Worm (Caenorhabditis elegans) whole organism, young adult: ENCODE results near the gene nra-3.
A peak's percentile ranks its signal among the peaks of the same experiment; 100 is the strongest.

Source experiments
- B0019.2 ChIP-seq: fragments of 200-800 bp; sonication (Bioruptor generic); conservative IDR thresholded peaks from 2 replicates; pipeline ENCODE4 v1.3.6; 2022; ENCODE audit warnings: missing genetic modification reagents, missing genetic modification characterization, missing compliant biosample characterization
- F22D6.2 ChIP-seq: sonication (generic microtip); optimal IDR thresholded peaks from 2 replicates; lab custom pipeline; 2016; ENCODE audit warnings: mild to moderate bottlenecking, missing genetic modification characterization, missing compliant biosample characterization
- F37B4.10 ChIP-seq: fragments of 200-800 bp; sonication (Bioruptor generic); IDR thresholded peaks from 2 replicates; pipeline ENCODE4 v1.3.6; 2022; ENCODE audit warnings: missing genetic modification characterization, missing compliant biosample characterization
- F52B5.7 ChIP-seq: sonication (generic microtip); optimal IDR thresholded peaks from 2 replicates; lab custom pipeline; 2016; ENCODE audit warnings: mild to moderate bottlenecking, missing genetic modification characterization, missing compliant biosample characterization
- F57A8.1 ChIP-seq: fragments of 200-800 bp; sonication (Bioruptor generic); optimal IDR thresholded peaks from 2 replicates; lab custom pipeline; 2018; ENCODE audit warnings: mild to moderate bottlenecking, missing genetic modification characterization, moderate library complexity, missing compliant biosample characterization
- Y67H2A.10 ChIP-seq: fragments of 200-800 bp; sonication (Bioruptor generic); conservative IDR thresholded peaks from 2 replicates; pipeline ENCODE4 v1.3.6; 2022; ENCODE audit warnings: missing genetic modification reagents, missing genetic modification characterization, missing compliant biosample characterization
- Y79H2A.3 ChIP-seq: fragments of 200-800 bp; sonication (Bioruptor generic); conservative IDR thresholded peaks from 2 replicates; pipeline ENCODE4 v1.3.6; 2022; ENCODE audit warnings: missing genetic modification reagents, missing genetic modification characterization, missing compliant biosample characterization
- Y95B8A.8 ChIP-seq: fragments of 200-800 bp; sonication (Bioruptor generic); IDR thresholded peaks from 2 replicates; pipeline ENCODE4 v1.3.6; 2022; ENCODE audit warnings: missing genetic modification reagents, missing genetic modification characterization, missing compliant biosample characterization
- ZK185.1 ChIP-seq: sonication (generic microtip); optimal IDR thresholded peaks from 2 replicates; lab custom pipeline; 2016; ENCODE audit warnings: mild to moderate bottlenecking, missing genetic modification characterization, missing compliant biosample characterization; ENCODE audit not compliant: poor library complexity, severe bottlenecking
- aptf-2 ChIP-seq: fragments of 200-800 bp; sonication (Bioruptor generic); conservative IDR thresholded peaks from 2 replicates; pipeline ENCODE4 v1.3.6; 2022; ENCODE audit warnings: missing genetic modification reagents, missing genetic modification characterization, missing compliant biosample characterization
- athp-1 ChIP-seq: sonication (generic microtip); optimal IDR thresholded peaks from 2 replicates; lab custom pipeline; 2017; ENCODE audit warnings: mild to moderate bottlenecking, missing genetic modification characterization, missing compliant biosample characterization
- attf-5 ChIP-seq: fragments of 200-800 bp; sonication (Bioruptor generic); optimal IDR thresholded peaks from 2 replicates; lab custom pipeline; 2018; ENCODE audit warnings: mild to moderate bottlenecking, missing genetic modification characterization, missing compliant biosample characterization
- cebp-1 ChIP-seq, 2 experiments: fragments of 200-800 bp in 1 of 2; sonication (Bioruptor generic) in 1 of 2; sonication (generic microtip) in 1 of 2; IDR thresholded peaks in 1 of 2; optimal IDR thresholded peaks in 1 of 2; 2 replicates each; pipeline versions ENCODE4 v1.3.6 to Lab custom; 2017 to 2022; ENCODE audit warnings: missing compliant biosample characterization in 2 of 2, missing genetic modification characterization in 2 of 2, mild to moderate bottlenecking in 1 of 2, missing genetic modification reagents in 1 of 2, moderate library complexity in 1 of 2
- cebp-2 ChIP-seq: fragments of 200-800 bp; sonication (Bioruptor generic); IDR thresholded peaks from 2 replicates; pipeline ENCODE4 v1.3.6; 2022; ENCODE audit warnings: missing genetic modification characterization, missing compliant biosample characterization
- ceh-100 ChIP-seq: fragments of 200-800 bp; sonication (Bioruptor generic); IDR thresholded peaks from 2 replicates; pipeline ENCODE4 v1.3.6; 2022; ENCODE audit warnings: missing genetic modification reagents, missing genetic modification characterization, missing compliant biosample characterization
- ceh-40 ChIP-seq: fragments of 200-800 bp; sonication (Bioruptor generic); IDR thresholded peaks from 2 replicates; pipeline ENCODE4 v1.3.6; 2022; ENCODE audit warnings: missing genetic modification characterization, missing compliant biosample characterization
- ceh-58 ChIP-seq: fragments of 200-800 bp; sonication (Bioruptor generic); IDR thresholded peaks from 2 replicates; pipeline ENCODE4 v1.3.6; 2022; ENCODE audit warnings: missing genetic modification characterization, missing compliant biosample characterization
- chd-7 ChIP-seq: sonication (generic microtip); optimal IDR thresholded peaks from 2 replicates; lab custom pipeline; 2016; ENCODE audit warnings: mild to moderate bottlenecking, missing genetic modification characterization, moderate library complexity, missing compliant biosample characterization
- dox-1 ChIP-seq: fragments of 200-800 bp; sonication (Bioruptor generic); IDR thresholded peaks from 2 replicates; pipeline ENCODE4 v1.3.6; 2022; ENCODE audit warnings: missing genetic modification reagents, missing genetic modification characterization, missing compliant biosample characterization
- dpl-1 ChIP-seq: fragments of 150-350 bp; optimal IDR thresholded peaks from 2 replicates; lab custom pipeline; 2014; ENCODE audit warnings: missing biosample characterization, missing genetic modification reagents, missing genetic modification characterization
- egl-44 ChIP-seq: fragments of 200-800 bp; sonication (Bioruptor generic); IDR thresholded peaks from 2 replicates; pipeline ENCODE4 v1.3.6; 2022; ENCODE audit warnings: missing genetic modification reagents, missing genetic modification characterization, missing compliant biosample characterization
- ekl-4 ChIP-seq: fragments of 200-800 bp; sonication (Bioruptor generic); IDR thresholded peaks from 2 replicates; pipeline ENCODE4 v1.3.6; 2022; ENCODE audit warnings: missing genetic modification reagents, missing genetic modification characterization, missing compliant biosample characterization
- gei-17 ChIP-seq: fragments of 200-800 bp; sonication (Bioruptor generic); optimal IDR thresholded peaks from 2 replicates; lab custom pipeline; 2018; ENCODE audit warnings: mild to moderate bottlenecking, missing genetic modification characterization, missing compliant biosample characterization
- hmg-20 ChIP-seq: fragments of 200-800 bp; sonication (Bioruptor generic); IDR thresholded peaks from 2 replicates; pipeline ENCODE4 v1.3.6; 2022; ENCODE audit warnings: missing genetic modification reagents, missing genetic modification characterization, missing compliant biosample characterization
- hrde-1 ChIP-seq: sonication (generic microtip); optimal IDR thresholded peaks from 2 replicates; lab custom pipeline; 2016; ENCODE audit warnings: missing genetic modification characterization, mild to moderate bottlenecking, missing compliant biosample characterization, moderate library complexity, missing genotype, missing genetic modification reagents, borderline replicate concordance
- let-526 ChIP-seq: fragments of 200-800 bp; sonication (Bioruptor generic); IDR thresholded peaks from 2 replicates; pipeline ENCODE4 v1.3.6; 2022; ENCODE audit warnings: missing genetic modification reagents, missing genetic modification characterization, missing compliant biosample characterization
- let-607 ChIP-seq, 2 experiments: fragments of 200-800 bp in 1 of 2; sonication (Bioruptor generic) in 1 of 2; sonication (generic microtip) in 1 of 2; optimal IDR thresholded peaks; 2 replicates each; lab custom pipeline; 2016 to 2018; ENCODE audit warnings: mild to moderate bottlenecking in 2 of 2, missing compliant biosample characterization in 2 of 2, missing genetic modification characterization in 2 of 2, moderate library complexity in 2 of 2, missing genotype in 1 of 2
- madf-10 ChIP-seq: sonication (generic microtip); optimal IDR thresholded peaks from 2 replicates; lab custom pipeline; 2016; ENCODE audit warnings: mild to moderate bottlenecking, missing genetic modification characterization, missing compliant biosample characterization
- madf-6 ChIP-seq: fragments of 200-800 bp; sonication (Bioruptor generic); IDR thresholded peaks from 2 replicates; pipeline ENCODE4 v1.3.6; 2022; ENCODE audit warnings: missing genetic modification reagents, missing genetic modification characterization, missing compliant biosample characterization
- nfyb-1 ChIP-seq: fragments of 200-800 bp; sonication (Bioruptor generic); IDR thresholded peaks from 2 replicates; pipeline ENCODE4 v1.3.6; 2022; ENCODE audit warnings: missing genetic modification reagents, missing genetic modification characterization, missing compliant biosample characterization
- nhr-27 ChIP-seq: fragments of 200-800 bp; sonication (Bioruptor generic); optimal IDR thresholded peaks from 2 replicates; lab custom pipeline; 2018; ENCODE audit warnings: mild to moderate bottlenecking, missing genetic modification characterization, moderate library complexity, missing compliant biosample characterization
- nhr-80 ChIP-seq: sonication (generic microtip); optimal IDR thresholded peaks from 2 replicates; lab custom pipeline; 2016; ENCODE audit warnings: missing genetic modification characterization, missing compliant biosample characterization
- nhr-90 ChIP-seq: sonication (generic microtip); optimal IDR thresholded peaks from 2 replicates; lab custom pipeline; 2016; ENCODE audit warnings: missing genotype, mild to moderate bottlenecking, missing genetic modification characterization, missing compliant biosample characterization
- pbrm-1 ChIP-seq: fragments of 200-800 bp; sonication (Bioruptor generic); IDR thresholded peaks from 2 replicates; pipeline ENCODE4 v1.3.6; 2022; ENCODE audit warnings: missing genetic modification reagents, missing genetic modification characterization, missing compliant biosample characterization
- rcor-1 ChIP-seq: fragments of 200-800 bp; sonication (Bioruptor generic); IDR thresholded peaks from 2 replicates; pipeline ENCODE4 v1.3.6; 2022; ENCODE audit warnings: missing genetic modification reagents, missing genetic modification characterization, missing compliant biosample characterization
- snpc-1.3 ChIP-seq: sonication (generic microtip); optimal IDR thresholded peaks from 2 replicates; lab custom pipeline; 2017; ENCODE audit warnings: missing genetic modification characterization, mild to moderate bottlenecking, missing compliant biosample characterization, antibody characterized with exemption, moderate library complexity, missing genotype, missing genetic modification reagents; ENCODE audit not compliant: insufficient read depth
- snpc-4 ChIP-seq, 5 experiments: fragments of 150-350 bp in 1 of 5; sonication (generic microtip) in 4 of 5; optimal IDR thresholded peaks; 2 replicates each; lab custom pipeline; 2014 to 2018; ENCODE audit warnings: missing genetic modification characterization in 5 of 5, missing biosample characterization in 3 of 5, antibody characterized with exemption in 2 of 5, mild to moderate bottlenecking in 2 of 5, missing compliant biosample characterization in 2 of 5, missing genotype in 2 of 5, moderate library complexity in 2 of 5, missing genetic modification reagents in 1 of 5
- somi-1 ChIP-seq: fragments of 200-800 bp; sonication (Bioruptor generic); optimal IDR thresholded peaks from 2 replicates; lab custom pipeline; 2018; ENCODE audit warnings: mild to moderate bottlenecking, missing genetic modification characterization, missing compliant biosample characterization
- sptf-2 ChIP-seq: fragments of 200-800 bp; sonication (Bioruptor generic); optimal IDR thresholded peaks from 2 replicates; lab custom pipeline; 2018; ENCODE audit warnings: mild to moderate bottlenecking, missing genetic modification characterization, missing compliant biosample characterization
- unc-62 ChIP-seq: fragments of 150-350 bp; optimal IDR thresholded peaks from 2 replicates; lab custom pipeline; 2014; ENCODE audit warnings: missing biosample characterization, missing genetic modification reagents, missing genetic modification characterization
- xnd-1 ChIP-seq: sonication (generic microtip); optimal IDR thresholded peaks from 2 replicates; lab custom pipeline; 2016; ENCODE audit warnings: missing genotype, missing genetic modification reagents, missing genetic modification characterization, missing compliant biosample characterization
- zim-3 ChIP-seq: sonication (generic microtip); optimal IDR thresholded peaks from 2 replicates; lab custom pipeline; 2017; ENCODE audit warnings: mild to moderate bottlenecking, missing genetic modification characterization, moderate library complexity, missing compliant biosample characterization
- ztf-26 ChIP-seq: sonication (generic microtip); optimal IDR thresholded peaks from 2 replicates; lab custom pipeline; 2017; ENCODE audit warnings: missing genetic modification characterization, missing compliant biosample characterization

nra-3 gene

DNA sequence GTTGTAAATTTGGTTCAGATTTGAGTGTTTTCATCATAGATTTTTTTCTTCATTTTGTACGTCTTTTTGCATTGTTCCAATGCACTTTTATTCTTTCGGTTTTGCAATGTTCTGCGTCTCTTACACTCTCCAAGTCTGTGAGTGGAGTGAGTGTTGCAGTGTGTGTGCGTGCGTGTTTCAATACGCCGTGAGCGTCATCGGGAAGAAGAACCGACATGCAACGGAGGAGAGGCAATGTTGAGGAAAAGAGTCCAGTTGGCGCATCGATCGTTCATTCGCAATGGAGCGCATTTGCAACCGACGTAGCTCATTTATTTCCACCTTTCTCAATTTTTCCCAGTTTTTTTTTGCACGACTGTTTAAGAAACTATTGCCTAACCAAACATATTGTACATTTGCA lies 27.3 kb upstream of the nra-3 start, which contains the start of gene ZC506.1 (continued):
- peak; percentile 92 for TF ChIP-seq attf-5 (GFP tag; lab: Kevin White, UChicago)
- TF ChIP-seq aptf-2, result 0 out of 2 replicates have a peak, but pooled peaks have one; percentile 15
- 0 out of 2 replicates have a peak, but pooled peaks have one; percentile 36 for TF ChIP-seq ceh-100 (GFP tag; lab: Robert Waterston, UW)
- 0 out of 2 replicates have a peak, but pooled peaks have one; percentile 37 for TF ChIP-seq egl-44 (GFP tag; lab: Robert Waterston, UW)
- peak; percentile 90 for TF ChIP-seq pbrm-1 (GFP tag; lab: Robert Waterston, UW)
- 0 out of 2 replicates have a peak, but pooled peaks have one; percentile 23 for TF ChIP-seq let-526
- peak; percentile 40 for TF ChIP-seq F22D6.2 (tag; lab: Kevin White, UChicago)
- TF ChIP-seq somi-1 (GFP tag; lab: Kevin White, UChicago), result peak; percentile 42
- TF ChIP-seq snpc-4 (GFP tag; optimal IDR thresholded peaks at IDR 0.05; lab: Kevin White, UChicago), result no peak
- TF ChIP-seq snpc-4 (tag; optimal IDR thresholded peaks at IDR 0.05; lab: Kevin White, UChicago), result peak in 3 of 4 experiments; percentile 64 to 70 (median 64)
- TF ChIP-seq snpc-1.3, result no peak
- no peak for TF ChIP-seq unc-62 (GFP tag; lab: Kevin White, UChicago)
- peak; percentile 92 to 96 for TF ChIP-seq let-607 (tag; optimal IDR thresholded peaks at IDR 0.05; lab: Kevin White, UChicago)
- peak; percentile 83 for TF ChIP-seq nfyb-1 (GFP tag; lab: Robert Waterston, UW)
- no peak for TF ChIP-seq Y79H2A.3
- peak; percentile 63 for TF ChIP-seq gei-17 (GFP tag; lab: Kevin White, UChicago)
- TF ChIP-seq dox-1 (GFP tag; lab: Robert Waterston, UW), result peak; percentile 89
- TF ChIP-seq chd-7, result peak; percentile 88
- no peak for TF ChIP-seq cebp-2 (GFP tag; lab: Robert Waterston, UW)
- TF ChIP-seq madf-10 (tag; lab: Kevin White, UChicago), result peak; percentile 82
- TF ChIP-seq athp-1 (tag; lab: Kevin White, UChicago), result peak; percentile 80
- no peak for TF ChIP-seq madf-6 (GFP tag; lab: Robert Waterston, UW)
- TF ChIP-seq F37B4.10, result no peak
- TF ChIP-seq nhr-90 (tag; lab: Kevin White, UChicago), result peak; percentile 61
- TF ChIP-seq hmg-20 (GFP tag; lab: Robert Waterston, UW), result no peak
- TF ChIP-seq zim-3, result no peak
- peak; percentile 86 for TF ChIP-seq ekl-4 (GFP tag; lab: Robert Waterston, UW)
- TF ChIP-seq F57A8.1, result no peak
- TF ChIP-seq ztf-26, result peak; percentile 87
- peak; percentile 45; the same call in 1 of the 2 replicates for TF ChIP-seq cebp-1 (GFP tag; IDR thresholded peaks at IDR 0.05; lab: Robert Waterston, UW)
- peak; percentile 92 for TF ChIP-seq cebp-1 (tag; optimal IDR thresholded peaks at IDR 0.05; lab: Kevin White, UChicago)
- TF ChIP-seq nhr-80, result peak; percentile 96
- TF ChIP-seq rcor-1 (GFP tag; lab: Robert Waterston, UW), result peak; percentile 85

DNA sequence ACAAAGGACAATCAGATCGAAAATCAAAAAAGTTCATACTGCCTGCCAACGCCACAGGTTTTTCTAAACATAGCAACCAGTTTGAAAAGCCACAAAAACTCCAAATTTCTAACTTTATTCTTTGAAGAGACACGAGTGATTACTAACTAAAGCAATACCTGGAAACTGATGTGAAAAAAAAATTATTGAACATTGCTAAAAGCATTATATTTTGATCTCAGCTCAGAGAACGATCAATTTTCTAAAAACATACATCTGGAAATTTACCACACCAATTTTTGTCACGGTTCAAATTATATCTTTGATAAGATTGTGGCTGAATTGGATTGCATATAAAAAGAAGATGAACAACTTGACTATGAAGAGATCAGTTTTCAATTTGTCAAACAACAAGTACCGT lies 26.2 kb upstream of the nra-3 start:
- TF ChIP-seq cebp-2 (GFP tag; lab: Robert Waterston, UW) (no peak), let-607 (tag; optimal IDR thresholded peaks at IDR 0.05; lab: Kevin White, UChicago) (no peak), ceh-40 (no peak), nhr-80 (no peak), F37B4.10 (no peak)
- TF ChIP-seq, all 124 proteins: peak for 0

DNA sequence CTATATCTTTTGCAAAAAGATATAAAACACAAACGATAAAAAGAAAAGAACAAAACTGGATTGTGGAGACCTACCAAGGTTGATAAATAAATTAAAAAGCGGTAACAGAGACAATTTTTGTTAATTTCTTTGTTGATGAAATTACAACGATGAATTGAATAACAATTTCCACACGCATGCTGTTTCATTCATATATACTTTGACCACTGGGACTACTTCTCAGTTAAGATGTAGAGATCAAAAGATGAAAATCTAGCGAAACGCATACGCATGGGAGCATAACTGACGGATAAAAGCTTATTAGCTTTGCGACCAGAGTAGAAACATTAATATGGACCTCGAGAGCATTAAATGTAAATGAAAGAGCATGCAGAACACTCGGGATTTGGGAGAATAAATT lies 24.8 kb upstream of the nra-3 start:
- no peak for TF ChIP-seq nhr-27
- no peak for TF ChIP-seq let-526
- TF ChIP-seq B0019.2 (GFP tag; lab: Robert Waterston, UW), result no peak
- TF ChIP-seq ZK185.1, result no peak
- no peak for TF ChIP-seq Y67H2A.10 (GFP tag; lab: Robert Waterston, UW)
- no peak for TF ChIP-seq ceh-58 (GFP tag; lab: Robert Waterston, UW)
- no peak for TF ChIP-seq cebp-1 (GFP tag; IDR thresholded peaks at IDR 0.05; lab: Robert Waterston, UW)
- no peak for TF ChIP-seq cebp-1 (tag; optimal IDR thresholded peaks at IDR 0.05; lab: Kevin White, UChicago)
- no peak for TF ChIP-seq hrde-1 (tag; lab: Kevin White, UChicago)
- TF ChIP-seq dpl-1 (GFP tag; lab: Kevin White, UChicago), result no peak
- no peak for TF ChIP-seq F52B5.7 (tag; lab: Kevin White, UChicago)
- no peak for TF ChIP-seq gei-17 (GFP tag; lab: Kevin White, UChicago)
- TF ChIP-seq Y95B8A.8, result no peak
- no peak for TF ChIP-seq snpc-1.3
- TF ChIP-seq xnd-1 (tag; lab: Kevin White, UChicago), result no peak
- no peak for TF ChIP-seq sptf-2 (GFP tag; lab: Kevin White, UChicago)
